Worm (Caenorhabditis elegans) whole organism, L4 larva: ENCODE results near the gene eat-3.

Experiments
- F37D6.2 ChIP-seq: sonication (generic microtip); optimal IDR thresholded peaks from 2 replicates; lab custom pipeline; 2016; ENCODE audit warnings: mild to moderate bottlenecking, missing genetic modification characterization, missing compliant biosample characterization
- F49E8.2 ChIP-seq: sonication (generic microtip); optimal IDR thresholded peaks from 2 replicates; lab custom pipeline; 2016; ENCODE audit warnings: missing compliant biosample characterization, mild to moderate bottlenecking, missing genetic modification characterization, borderline replicate concordance
- T20F7.1 ChIP-seq: fragments of 200-800 bp; sonication (Bioruptor generic); optimal IDR thresholded peaks from 2 replicates; lab custom pipeline; 2018; ENCODE audit warnings: mild to moderate bottlenecking, missing genetic modification characterization, missing compliant biosample characterization
- Y75B8A.6 ChIP-seq: fragments of 200-800 bp; sonication (Bioruptor generic); IDR thresholded peaks from 2 replicates; pipeline ENCODE4 v1.3.6; 2022; ENCODE audit warnings: missing genetic modification reagents, missing genetic modification characterization, missing compliant biosample characterization
- ZK337.2 ChIP-seq: fragments of 200-800 bp; sonication (Bioruptor generic); IDR thresholded peaks from 2 replicates; pipeline ENCODE4 v1.3.6; 2022; ENCODE audit warnings: missing genetic modification reagents, missing genetic modification characterization, missing compliant biosample characterization
- ZK546.5 ChIP-seq, 2 experiments: sonication (generic microtip); optimal IDR thresholded peaks; 2 replicates each; lab custom pipeline; 2017; ENCODE audit warnings: missing biosample characterization in 2 of 2, missing genetic modification characterization in 2 of 2
- ceh-20 ChIP-seq: fragments of 200-800 bp; sonication (Bioruptor generic); IDR thresholded peaks from 2 replicates; pipeline ENCODE4 v1.3.6; 2022; ENCODE audit warnings: missing genetic modification reagents, missing genetic modification characterization, missing compliant biosample characterization
- ceh-28 ChIP-seq: fragments of 150-350 bp; optimal IDR thresholded peaks from 2 replicates; lab custom pipeline; 2014; ENCODE audit warnings: missing biosample characterization, missing genetic modification reagents, missing genetic modification characterization
- ceh-62 ChIP-seq: sonication (generic microtip); optimal IDR thresholded peaks from 2 replicates; lab custom pipeline; 2017; ENCODE audit warnings: missing biosample characterization, missing genetic modification characterization
- dmd-9 ChIP-seq: fragments of 200-800 bp; sonication (Bioruptor generic); IDR thresholded peaks from 2 replicates; pipeline ENCODE4 v1.3.6; 2022; ENCODE audit warnings: missing genetic modification reagents, missing genetic modification characterization, missing compliant biosample characterization
- fkh-10 ChIP-seq: fragments of 150-350 bp; optimal IDR thresholded peaks from 2 replicates; lab custom pipeline; 2014; ENCODE audit warnings: missing biosample characterization, missing genetic modification reagents, missing genetic modification characterization
- hif-1 ChIP-seq, 2 experiments: sonication (generic microtip); optimal IDR thresholded peaks; 2 replicates each; lab custom pipeline; 2016 to 2017; ENCODE audit warnings: missing compliant biosample characterization in 2 of 2, missing genetic modification characterization in 2 of 2, missing genetic modification reagents in 2 of 2, missing genotype in 2 of 2, mild to moderate bottlenecking in 1 of 2
- hlh-11 ChIP-seq: fragments of 200-800 bp; sonication (Bioruptor generic); optimal IDR thresholded peaks from 2 replicates; lab custom pipeline; 2018; ENCODE audit warnings: mild to moderate bottlenecking, missing genetic modification characterization, missing compliant biosample characterization
- hlh-30 ChIP-seq: sonication (generic microtip); optimal IDR thresholded peaks from 2 replicates; lab custom pipeline; 2017; ENCODE audit warnings: antibody characterized with exemption, mild to moderate bottlenecking, missing genetic modification characterization, missing compliant biosample characterization; ENCODE audit not compliant: insufficient read depth
- mdt-29 ChIP-seq: fragments of 200-800 bp; sonication (Bioruptor generic); IDR thresholded peaks from 2 replicates; pipeline ENCODE4 v1.3.6; 2022; ENCODE audit warnings: missing genetic modification reagents, missing genetic modification characterization, missing compliant biosample characterization
- mxl-2 ChIP-seq: fragments of 200-800 bp; sonication (Bioruptor generic); conservative IDR thresholded peaks from 2 replicates; pipeline ENCODE4 v1.3.6; 2022; ENCODE audit warnings: missing genetic modification reagents, missing genetic modification characterization, missing compliant biosample characterization
- mxl-3 ChIP-seq: fragments of 200-800 bp; sonication (Bioruptor generic); optimal IDR thresholded peaks from 2 replicates; lab custom pipeline; 2018; ENCODE audit warnings: mild to moderate bottlenecking, missing genetic modification characterization, missing compliant biosample characterization
- nhr-102 ChIP-seq: sonication (generic microtip); optimal IDR thresholded peaks from 2 replicates; lab custom pipeline; 2016; ENCODE audit warnings: mild to moderate bottlenecking, missing genetic modification characterization, moderate library complexity, missing compliant biosample characterization
- nhr-41 ChIP-seq: fragments of 200-800 bp; sonication (Bioruptor generic); IDR thresholded peaks from 2 replicates; pipeline ENCODE4 v1.3.6; 2022; ENCODE audit warnings: missing genetic modification reagents, missing genetic modification characterization, missing compliant biosample characterization
- nhr-48 ChIP-seq: sonication (generic microtip); optimal IDR thresholded peaks from 2 replicates; lab custom pipeline; 2016; ENCODE audit warnings: mild to moderate bottlenecking, missing genetic modification characterization, missing compliant biosample characterization
- nhr-76 ChIP-seq: fragments of 150-350 bp; optimal IDR thresholded peaks from 2 replicates; lab custom pipeline; 2014; ENCODE audit warnings: missing biosample characterization, missing genetic modification characterization
- pha-4 ChIP-seq, 2 experiments: fragments of 150-350 bp in 1 of 2; fragments of 200-800 bp in 1 of 2; sonication (Bioruptor generic) in 1 of 2; IDR thresholded peaks in 1 of 2; optimal IDR thresholded peaks in 1 of 2; 2 replicates each; pipeline versions ENCODE4 v1.3.6 to Lab custom; 2014 to 2022; ENCODE audit warnings: missing genetic modification characterization in 2 of 2, missing genetic modification reagents in 2 of 2, missing biosample characterization in 1 of 2, missing compliant biosample characterization in 1 of 2
- rbr-2 ChIP-seq: sonication (generic microtip); optimal IDR thresholded peaks from 2 replicates; lab custom pipeline; 2016; ENCODE audit warnings: missing genotype, missing genetic modification characterization, missing compliant biosample characterization
- saeg-2 ChIP-seq: fragments of 200-800 bp; sonication (Bioruptor generic); IDR thresholded peaks from 2 replicates; pipeline ENCODE4 v1.3.6; 2022; ENCODE audit warnings: missing genetic modification reagents, missing genetic modification characterization, missing compliant biosample characterization
- snpc-4 ChIP-seq: fragments of 150-350 bp; optimal IDR thresholded peaks from 2 replicates; lab custom pipeline; 2014; ENCODE audit warnings: missing biosample characterization, missing genetic modification characterization
- spr-1 ChIP-seq: sonication (generic microtip); optimal IDR thresholded peaks from 2 replicates; lab custom pipeline; 2016; ENCODE audit warnings: mild to moderate bottlenecking, missing genetic modification characterization, missing compliant biosample characterization
- spr-3 ChIP-seq: fragments of 200-800 bp; sonication (Bioruptor generic); optimal IDR thresholded peaks from 2 replicates; lab custom pipeline; 2018; ENCODE audit warnings: mild to moderate bottlenecking, missing genetic modification characterization, missing compliant biosample characterization
- tra-1 ChIP-seq: fragments of 200-800 bp; sonication (Bioruptor generic); IDR thresholded peaks from 2 replicates; pipeline ENCODE4 v1.3.6; 2022; ENCODE audit warnings: missing genetic modification reagents, missing genetic modification characterization, missing compliant biosample characterization
- unc-62 ChIP-seq, 3 experiments: fragments of 150-350 bp in 1 of 3; sonication (generic microtip); optimal IDR thresholded peaks in 2 of 3; peaks in 1 of 3; 1 replicate in 1 of 3; 2 replicates in 2 of 3; lab custom pipeline; 2014 to 2017; ENCODE audit warnings: missing biosample characterization in 3 of 3, missing genetic modification characterization in 3 of 3, missing genetic modification reagents in 3 of 3, missing genotype in 1 of 3
- ztf-11 ChIP-seq: fragments of 150-350 bp; optimal IDR thresholded peaks from 2 replicates; lab custom pipeline; 2014; ENCODE audit warnings: missing biosample characterization, missing genetic modification characterization

Gene eat-3

DNA sequence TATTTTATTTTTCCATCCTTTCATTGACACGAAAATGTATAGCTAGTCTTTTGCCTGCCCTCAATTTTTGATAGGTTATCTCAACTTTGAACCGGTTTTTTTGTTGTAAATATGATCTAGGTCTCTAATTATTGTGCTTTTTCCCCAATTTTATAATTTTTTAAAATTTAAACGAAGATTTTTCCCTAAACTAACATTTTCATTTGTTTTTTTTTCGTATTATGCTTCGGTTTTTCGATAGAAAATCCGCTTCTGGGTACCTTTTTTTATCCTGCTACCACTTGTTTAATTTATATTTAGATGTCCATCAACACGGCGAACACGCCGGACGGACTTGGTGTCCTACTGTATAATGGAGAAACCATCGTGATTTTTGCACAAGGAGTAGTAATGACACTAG is 4.8 kb downstream of the eat-3 start, which contains the start of gene wbp-2:
TSS of gene wbp-2 (plus strand) at position 301 of the 400 bp plus-strand sequence.
- TF ChIP-seq hlh-11 (tag; lab: Kevin White, UChicago) = no peak

DNA sequence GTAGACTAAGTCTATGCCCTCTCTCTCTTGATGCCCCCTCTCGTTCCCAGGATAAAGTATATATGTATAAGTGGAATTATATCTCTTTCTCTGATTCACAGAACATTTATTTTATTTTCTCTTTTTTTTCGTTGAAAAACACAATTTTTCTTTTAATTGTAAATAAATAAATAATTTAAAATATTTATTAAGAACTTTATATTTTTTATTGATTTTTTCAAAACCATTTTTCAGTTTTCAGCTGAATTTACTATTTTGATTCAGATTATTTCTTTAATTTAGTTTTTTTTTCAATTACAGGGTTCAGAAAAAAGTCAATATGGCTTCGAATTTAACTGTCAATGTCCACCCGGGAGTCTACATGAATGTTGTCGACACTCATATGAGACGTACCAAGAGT is 6.7 kb downstream of the eat-3 start, which contains the start of gene eif-3.F:
TSS of gene eif-3.F (plus strand) at position 301 of the 400 bp plus-strand sequence.
- TF ChIP-seq snpc-4 (tag; lab: Kevin White, UChicago) (no peak), tra-1 (GFP tag; lab: Robert Waterston, UW) (no peak), spr-3 (GFP tag; lab: Kevin White, UChicago) (no peak), F49E8.2 (tag; lab: Kevin White, UChicago) (no peak), nhr-102 (tag; lab: Kevin White, UChicago) (no peak)

DNA sequence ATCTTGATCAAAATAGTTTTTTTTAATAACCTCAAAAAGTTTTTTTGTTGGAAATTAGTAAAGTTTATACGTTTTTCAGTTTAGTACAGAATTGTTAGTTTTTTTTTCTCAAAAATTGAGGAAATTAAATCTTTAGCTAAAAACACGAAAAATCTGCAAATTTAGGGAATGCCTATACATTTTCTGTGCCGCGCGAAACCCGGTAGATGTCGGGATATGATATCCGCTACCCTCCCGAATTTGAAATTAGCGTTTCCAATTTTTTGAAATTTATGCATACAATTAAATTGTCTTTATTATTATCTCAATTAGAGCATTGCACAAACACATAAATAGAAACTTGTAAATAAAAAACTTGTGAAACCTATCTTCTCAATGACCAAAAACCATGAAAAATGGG is 8.4 kb downstream of the eat-3 start:
- no peak for TF ChIP-seq F49E8.2 (tag; lab: Kevin White, UChicago)
- no peak for TF ChIP-seq fkh-10
- no peak for TF ChIP-seq Y75B8A.6 (GFP tag; lab: Robert Waterston, UW)
- no peak for TF ChIP-seq F37D6.2 (tag; lab: Kevin White, UChicago)
- no peak for TF ChIP-seq mdt-29 (GFP tag; lab: Robert Waterston, UW)
- TF ChIP-seq dmd-9 (GFP tag; lab: Robert Waterston, UW) = no peak
- no peak for TF ChIP-seq pha-4 (GFP tag; IDR thresholded peaks at IDR 0.05; lab: Robert Waterston, UW)
- TF ChIP-seq pha-4 (tag; optimal IDR thresholded peaks at IDR 0.05; lab: Kevin White, UChicago) = no peak
- no peak for TF ChIP-seq ztf-11
- no peak for TF ChIP-seq ceh-62 (tag; lab: Kevin White, UChicago)
- no peak for TF ChIP-seq nhr-48 (tag; lab: Kevin White, UChicago)
- TF ChIP-seq rbr-2 (tag; lab: Kevin White, UChicago) = no peak
- no peak for TF ChIP-seq spr-1
- TF ChIP-seq unc-62 (GFP tag; optimal IDR thresholded peaks at IDR 0.05 in 1 of 2; lab: Kevin White, UChicago) = no peak
- no peak for TF ChIP-seq unc-62 (tag; optimal IDR thresholded peaks at IDR 0.05; lab: Kevin White, UChicago)
- TF ChIP-seq ZK337.2 (GFP tag; lab: Robert Waterston, UW) = no peak

DNA sequence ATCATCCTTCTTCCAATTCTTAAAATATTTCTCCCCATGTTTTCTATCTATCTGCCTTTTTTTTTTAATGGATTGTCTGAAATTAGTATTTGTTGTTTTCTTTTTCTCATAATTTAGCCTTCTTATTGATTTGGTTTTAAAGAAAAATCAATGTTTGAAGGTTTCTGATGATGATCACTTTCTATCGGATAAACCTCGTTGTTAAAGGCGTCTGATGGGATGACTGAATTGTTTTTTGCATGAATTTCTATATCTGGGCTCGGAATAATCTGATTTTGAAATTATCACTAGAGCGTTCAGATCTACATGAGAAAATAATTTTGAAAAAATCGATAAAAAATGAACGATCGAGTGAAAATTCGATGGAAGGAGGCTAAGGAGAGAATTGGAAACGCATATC is 9.0 kb downstream of the eat-3 start, which contains the start of gene scp-1:
TSS of gene scp-1 (plus strand) at position 301 of the 400 bp plus-strand sequence.
- TF ChIP-seq hlh-30 = no peak
- TF ChIP-seq ceh-28 (tag; lab: Kevin White, UChicago) = peak; percentile 4
- TF ChIP-seq, all 104 proteins: peak for 1

DNA sequence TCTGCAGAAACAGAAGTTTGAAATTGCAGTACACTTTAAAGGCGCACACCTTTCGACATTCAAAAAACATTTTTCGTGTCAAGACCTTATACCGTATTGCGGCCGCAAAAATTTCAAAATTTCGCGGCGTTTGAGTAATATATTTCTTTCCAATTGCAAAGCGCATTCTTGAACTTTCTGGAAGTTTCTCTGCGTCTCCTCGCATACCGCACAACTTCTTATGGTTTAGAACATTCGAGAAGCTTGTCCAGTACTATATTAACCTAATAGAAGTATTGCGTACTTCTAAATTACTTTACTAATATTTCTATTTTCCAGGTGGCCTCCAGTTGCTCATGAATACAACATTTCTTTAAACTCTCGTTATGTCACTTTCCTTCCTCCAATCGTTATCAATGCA is 12.0 kb downstream of the eat-3 start:
- TF ChIP-seq mxl-3 (GFP tag; lab: Kevin White, UChicago) (peak; percentile 12), mdt-29 (GFP tag; lab: Robert Waterston, UW) (peak; percentile 59; the same call in 1 of the 2 replicates), nhr-76 (tag; lab: Kevin White, UChicago) (no peak), T20F7.1 (GFP tag; lab: Kevin White, UChicago) (no peak)

DNA sequence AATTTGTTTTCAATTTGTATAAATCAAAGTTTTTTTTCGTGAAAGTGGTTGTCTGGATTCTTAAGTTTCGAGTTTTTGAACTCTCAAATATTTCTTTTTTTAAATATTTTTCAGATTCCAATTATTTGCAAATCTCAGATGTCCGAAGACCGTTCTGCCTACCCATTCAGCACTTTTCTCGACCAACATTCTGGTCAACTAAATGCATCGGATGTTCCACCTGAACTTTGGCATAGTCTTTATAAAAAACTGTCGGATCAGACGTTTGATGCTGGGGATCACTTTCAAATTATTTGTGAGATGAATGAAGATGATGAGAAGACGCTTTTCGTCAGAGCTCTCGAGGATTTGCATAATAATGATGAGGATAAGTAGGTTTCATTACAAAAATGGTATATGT is 14.2 kb downstream of the eat-3 start, which contains the start of gene ttll-12:
TSS of gene ttll-12 (plus strand) at position 139 of the 400 bp plus-strand sequence.
- TF ChIP-seq rbr-2 (tag; lab: Kevin White, UChicago) = no peak
- TF ChIP-seq nhr-48 (tag; lab: Kevin White, UChicago) = no peak
- TF ChIP-seq nhr-41 = no peak
- no peak for TF ChIP-seq ceh-20 (GFP tag; lab: Robert Waterston, UW)
- no peak for TF ChIP-seq hif-1 (tag; optimal IDR thresholded peaks at IDR 0.05; lab: Kevin White, UChicago)
- no peak for TF ChIP-seq mxl-2 (GFP tag; lab: Robert Waterston, UW)
- TF ChIP-seq saeg-2 (GFP tag; lab: Robert Waterston, UW) = no peak
- TF ChIP-seq ZK546.5 (tag; optimal IDR thresholded peaks at IDR 0.05; lab: Kevin White, UChicago) = no peak
- TF ChIP-seq ZK337.2 (GFP tag; lab: Robert Waterston, UW) = no peak
- TF ChIP-seq tra-1 (GFP tag; lab: Robert Waterston, UW) = no peak
